Fruit fly (Drosophila melanogaster) whole organism, wandering third instar larva: ENCODE results near the gene ph-p.

Experiments used
- Dfd ChIP-seq: fragments of >200 bp; optimal IDR thresholded peaks from 2 replicates; lab custom pipeline; 2017; ENCODE audit warnings: missing biosample characterization, missing genetic modification characterization
- Hnf4 ChIP-seq: fragments of 200-800 bp; sonication (Bioruptor generic); optimal IDR thresholded peaks from 2 replicates; lab custom pipeline; 2016; ENCODE audit warnings: missing biosample characterization, mild to moderate bottlenecking, missing genetic modification characterization
- Hr83 ChIP-seq: fragments of 200-300 bp; sonication (Bioruptor generic); optimal IDR thresholded peaks from 2 replicates; lab custom pipeline; 2016; ENCODE audit warnings: missing biosample characterization, mild to moderate bottlenecking, missing genetic modification characterization, moderate library complexity; ENCODE audit not compliant: poor library complexity, severe bottlenecking
- Jra ChIP-seq: sonication (Bioruptor generic); optimal IDR thresholded peaks from 2 replicates; lab custom pipeline; 2016; ENCODE audit warnings: missing biosample characterization, missing genetic modification characterization
- Mio ChIP-seq: sonication (Bioruptor generic); optimal IDR thresholded peaks from 2 replicates; lab custom pipeline; 2016; ENCODE audit warnings: missing biosample characterization, missing genetic modification characterization
- Myc ChIP-seq: fragments of >200 bp; optimal IDR thresholded peaks from 2 replicates; lab custom pipeline; 2017
- Rel ChIP-seq, 2 experiments: fragments of 200-800 bp; sonication (Bioruptor generic) in 1 of 2; optimal IDR thresholded peaks; 2 replicates in 1 of 2; 3 replicates in 1 of 2; lab custom pipeline; 2016 to 2019; ENCODE audit warnings: mild to moderate bottlenecking in 2 of 2, missing biosample characterization in 2 of 2, missing genetic modification characterization in 2 of 2, moderate library complexity in 1 of 2
- h ChIP-seq: fragments of 200-800 bp; sonication (Bioruptor generic); optimal IDR thresholded peaks from 3 replicates; lab custom pipeline; 2016; ENCODE audit warnings: missing biosample characterization, mild to moderate bottlenecking, missing genetic modification characterization
- lola ChIP-seq: fragments of >200 bp; optimal IDR thresholded peaks from 2 replicates; lab custom pipeline; 2017; ENCODE audit warnings: missing biosample characterization, missing genetic modification characterization
- usp ChIP-seq: fragments of >200 bp; optimal IDR thresholded peaks from 2 replicates; lab custom pipeline; 2017; ENCODE audit warnings: missing biosample characterization, missing genetic modification characterization

DNA sequence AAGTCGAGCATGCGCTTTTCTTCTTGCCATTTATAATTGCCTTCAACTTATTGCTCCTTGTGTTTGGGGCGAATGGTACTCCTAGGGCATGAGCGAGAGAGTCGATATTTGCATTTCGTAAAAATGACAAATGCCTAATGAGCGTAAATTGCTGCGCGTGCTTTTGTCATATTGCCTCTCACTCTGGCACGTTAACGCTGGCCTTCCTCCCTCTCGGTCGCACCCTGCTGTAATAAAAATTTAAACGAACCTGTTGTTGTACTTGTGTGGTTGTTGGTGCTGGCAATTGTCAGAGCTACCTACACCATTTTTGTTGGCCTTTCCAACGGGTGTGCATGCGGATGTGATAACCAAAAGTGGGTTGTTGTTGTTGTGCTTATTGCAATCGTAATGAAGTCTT, 246 bp upstream of the ph-p start:
- TF ChIP-seq Hnf4 (GFP tag; lab: Kevin White, UChicago) = no peak
- TF ChIP-seq lola = no peak
- TF ChIP-seq Myc (lab: Kevin White, UChicago) = no peak
- TF ChIP-seq Mio (GFP tag; lab: Kevin White, UChicago) = no peak
- no peak for TF ChIP-seq Jra (GFP tag; lab: Kevin White, UChicago)
- no peak for TF ChIP-seq h (GFP tag; lab: Kevin White, UChicago)
- TF ChIP-seq usp = no peak
- no peak for TF ChIP-seq Rel (GFP tag; optimal IDR thresholded peaks at IDR 0.05; lab: Kevin White, UChicago)
- no peak for TF ChIP-seq Rel (tag; optimal IDR thresholded peaks at IDR 0.05; lab: Kevin White, UChicago)
- TF ChIP-seq Dfd = no peak
- no peak for TF ChIP-seq Hr83 (GFP tag; lab: Kevin White, UChicago)
